Fruit fly (Drosophila melanogaster) whole organism: ENCODE measurements around the gene CG31528.

Source experiments
- CG8478 ChIP-seq: fragments of >200 bp; optimal IDR thresholded peaks from 2 replicates; lab custom pipeline; 2018; ENCODE audit warnings: inconsistent platforms
- EcR ChIP-seq, 2 experiments: fragments of >200 bp; optimal IDR thresholded peaks; 2 replicates each; lab custom pipeline; 2017; ENCODE audit warnings: missing biosample characterization in 2 of 2, missing genetic modification characterization in 2 of 2, missing genetic modification reagents in 2 of 2
- usp ChIP-seq: fragments of >200 bp; optimal IDR thresholded peaks from 2 replicates; lab custom pipeline; 2017; ENCODE audit warnings: missing biosample characterization, missing genetic modification characterization, mixed read lengths

- TF ChIP-seq CG8478 (lab: Kevin White, UChicago) (no peak), usp (GFP tag; lab: Kevin White, UChicago) (no peak), EcR (GFP tag; optimal IDR thresholded peaks at IDR 0.05; lab: Kevin White, UChicago) (no peak)
Measured at dm6 chr3R:4381079-4381919, 34.9 kb upstream of the CG31528 start, which contains the start of gene Cont.
